Worm (Caenorhabditis elegans) whole organism, midembryonic: Measurements from ENCODE around the gene F37A4.2.

ENCODE experiments used
- T22C8.4 ChIP-seq: fragments of 200-800 bp; sonication (Bioruptor generic); IDR thresholded peaks from 2 replicates; pipeline ENCODE4 v1.3.6; 2022; ENCODE audit warnings: missing genetic modification characterization, missing compliant biosample characterization
- cog-1 ChIP-seq: sonication (generic microtip); optimal IDR thresholded peaks from 2 replicates; lab custom pipeline; 2016; ENCODE audit warnings: missing genetic modification characterization, missing compliant biosample characterization
- flt-1 ChIP-seq: fragments of 200-800 bp; sonication (Bioruptor generic); IDR thresholded peaks from 2 replicates; pipeline ENCODE4 v1.3.6; 2022; ENCODE audit warnings: missing genetic modification characterization, missing compliant biosample characterization
- klf-2 ChIP-seq: fragments of 200-800 bp; sonication (Bioruptor generic); conservative IDR thresholded peaks from 2 replicates; pipeline ENCODE4 v1.3.6; 2022; ENCODE audit warnings: missing genetic modification reagents, missing genetic modification characterization, missing compliant biosample characterization
- med-1 ChIP-seq: sonication (generic microtip); optimal IDR thresholded peaks from 2 replicates; lab custom pipeline; 2017; ENCODE audit warnings: missing genetic modification characterization, mild to moderate bottlenecking, missing compliant biosample characterization, antibody characterized with exemption, missing genetic modification reagents; ENCODE audit not compliant: insufficient read depth
- ref-1 ChIP-seq: fragments of 200-800 bp; sonication (Bioruptor generic); conservative IDR thresholded peaks from 2 replicates; pipeline ENCODE4 v1.3.6; 2022; ENCODE audit warnings: missing genetic modification reagents, missing genetic modification characterization, missing compliant biosample characterization
- tab-1 ChIP-seq: fragments of 200-800 bp; sonication (Bioruptor generic); IDR thresholded peaks from 2 replicates; pipeline ENCODE4 v1.3.6; 2022; ENCODE audit warnings: missing genetic modification characterization, missing compliant biosample characterization
- ztf-23 ChIP-seq: fragments of 200-800 bp; sonication (Bioruptor generic); IDR thresholded peaks from 2 replicates; pipeline ENCODE4 v1.3.6; 2022; ENCODE audit warnings: missing genetic modification reagents, missing genetic modification characterization, missing compliant biosample characterization
- ztf-29 ChIP-seq: fragments of 200-800 bp; sonication (Bioruptor generic); IDR thresholded peaks from 2 replicates; pipeline ENCODE4 v1.3.6; 2022; ENCODE audit warnings: missing genetic modification reagents, missing genetic modification characterization, missing compliant biosample characterization

The F37A4.2 gene

ce11 chrIII:6705515-6705914, 16.7 kb upstream of the F37A4.2 start, which contains the start of gene F37A4.6:
Gene F37A4.6, plus strand, starts transcription at chrIII:6705815.
- TF ChIP-seq cog-1 (tag; lab: Kevin White, UChicago) (no peak), tab-1 (GFP tag; lab: Robert Waterston, UW) (no peak), ztf-29 (GFP tag; lab: Robert Waterston, UW) (no peak), med-1 (no peak), klf-2 (GFP tag; lab: Robert Waterston, UW) (no peak), T22C8.4 (no peak), flt-1 (GFP tag; lab: Robert Waterston, UW) (no peak), ref-1 (GFP tag; lab: Robert Waterston, UW) (no peak), ztf-23 (GFP tag; lab: Robert Waterston, UW) (no peak)

ce11 chrIII:6709983-6710382, 12.3 kb upstream of the F37A4.2 start, which contains the start of gene isw-1:
Gene isw-1, minus strand, starts transcription at chrIII:6710100.
- peak; percentile 56 for TF ChIP-seq cog-1 (tag; lab: Kevin White, UChicago)
- no peak for TF ChIP-seq ztf-23 (GFP tag; lab: Robert Waterston, UW)

- TF ChIP-seq ztf-29 (GFP tag; lab: Robert Waterston, UW) (no peak), ref-1 (GFP tag; lab: Robert Waterston, UW) (no peak), klf-2 (GFP tag; lab: Robert Waterston, UW) (no peak), ztf-23 (GFP tag; lab: Robert Waterston, UW) (no peak), cog-1 (tag; lab: Kevin White, UChicago) (no peak), med-1 (no peak), tab-1 (GFP tag; lab: Robert Waterston, UW) (no peak)
Measured at ce11 chrIII:6711590-6711989, 10.7 kb upstream of the F37A4.2 start, which contains the start of gene F37A4.5. Gene F37A4.5, plus strand, starts transcription at chrIII:6711890.

ce11 chrIII:6713266-6713665, 9.0 kb upstream of the F37A4.2 start, which contains the start of gene F37A4.4:
Gene F37A4.4, plus strand, starts transcription at chrIII:6713566.
- no peak for TF ChIP-seq ztf-29 (GFP tag; lab: Robert Waterston, UW)
- TF ChIP-seq T22C8.4, result no peak
- TF ChIP-seq ztf-23 (GFP tag; lab: Robert Waterston, UW), result no peak
- TF ChIP-seq tab-1 (GFP tag; lab: Robert Waterston, UW), result no peak
- no peak for TF ChIP-seq flt-1 (GFP tag; lab: Robert Waterston, UW)
- TF ChIP-seq klf-2 (GFP tag; lab: Robert Waterston, UW), result no peak
- TF ChIP-seq med-1, result no peak
- TF ChIP-seq ref-1 (GFP tag; lab: Robert Waterston, UW), result no peak

- TF ChIP-seq med-1, result no peak
- TF ChIP-seq tab-1 (GFP tag; lab: Robert Waterston, UW), result no peak
- TF ChIP-seq ref-1 (GFP tag; lab: Robert Waterston, UW), result no peak
- TF ChIP-seq klf-2 (GFP tag; lab: Robert Waterston, UW), result no peak
- TF ChIP-seq ztf-29 (GFP tag; lab: Robert Waterston, UW), result no peak
- TF ChIP-seq T22C8.4, result no peak
- no peak for TF ChIP-seq flt-1 (GFP tag; lab: Robert Waterston, UW)
- no peak for TF ChIP-seq ztf-23 (GFP tag; lab: Robert Waterston, UW)
- no peak for TF ChIP-seq cog-1 (tag; lab: Kevin White, UChicago)
Measured at ce11 chrIII:6718270-6718669, 4.0 kb upstream of the F37A4.2 start, which contains the start of gene F37A4.3. Gene F37A4.3, plus strand, starts transcription at chrIII:6718570.

- TF ChIP-seq tab-1 (GFP tag; lab: Robert Waterston, UW) (no peak), ref-1 (GFP tag; lab: Robert Waterston, UW) (no peak), ztf-23 (GFP tag; lab: Robert Waterston, UW) (no peak), klf-2 (GFP tag; lab: Robert Waterston, UW) (no peak), med-1 (no peak), cog-1 (tag; lab: Kevin White, UChicago) (no peak), T22C8.4 (no peak), ztf-29 (GFP tag; lab: Robert Waterston, UW) (no peak), flt-1 (GFP tag; lab: Robert Waterston, UW) (no peak)
Measured at ce11 chrIII:6723089-6723488, 835 bp downstream of the F37A4.2 start, which contains the start of gene F37A4.1. Gene F37A4.1, plus strand, starts transcription at chrIII:6723389.

- TF ChIP-seq tab-1 (GFP tag; lab: Robert Waterston, UW), result no peak
- no peak for TF ChIP-seq med-1
- no peak for TF ChIP-seq ref-1 (GFP tag; lab: Robert Waterston, UW)
- TF ChIP-seq flt-1 (GFP tag; lab: Robert Waterston, UW), result no peak
- no peak for TF ChIP-seq cog-1 (tag; lab: Kevin White, UChicago)
- no peak for TF ChIP-seq T22C8.4
- TF ChIP-seq klf-2 (GFP tag; lab: Robert Waterston, UW), result no peak
- no peak for TF ChIP-seq ztf-23 (GFP tag; lab: Robert Waterston, UW)
- TF ChIP-seq ztf-29 (GFP tag; lab: Robert Waterston, UW), result no peak
Measured at ce11 chrIII:6725489-6725888, 3.2 kb downstream of the F37A4.2 start, which contains the start of gene wdr-4. Gene wdr-4, plus strand, starts transcription at chrIII:6725789.

- TF ChIP-seq cog-1 (tag; lab: Kevin White, UChicago) (no peak), ref-1 (GFP tag; lab: Robert Waterston, UW) (no peak), T22C8.4 (no peak), klf-2 (GFP tag; lab: Robert Waterston, UW) (no peak), med-1 (no peak), flt-1 (GFP tag; lab: Robert Waterston, UW) (no peak), ztf-29 (GFP tag; lab: Robert Waterston, UW) (no peak), ztf-23 (GFP tag; lab: Robert Waterston, UW) (no peak), tab-1 (GFP tag; lab: Robert Waterston, UW) (no peak)
Measured at ce11 chrIII:6730185-6730850, 8.1 kb downstream of the F37A4.2 start, which contains the start of the genes Y102E9.5 and odr-4. Gene Y102E9.5, minus strand, starts transcription at chrIII:6730285. Gene odr-4, plus strand, starts transcription at chrIII:6730800.

ce11 chrIII:6731285-6731684, 9.0 kb downstream of the F37A4.2 start:
- TF ChIP-seq klf-2 (GFP tag; lab: Robert Waterston, UW), result no peak
- TF ChIP-seq cog-1 (tag; lab: Kevin White, UChicago), result no peak
- TF ChIP-seq ztf-29 (GFP tag; lab: Robert Waterston, UW), result no peak
- no peak for TF ChIP-seq tab-1 (GFP tag; lab: Robert Waterston, UW)
- no peak for TF ChIP-seq T22C8.4
